Worm (Caenorhabditis elegans): Measurements from ENCODE around the gene Y116A8C.30.

Y116A8C.30 gene

DNA sequence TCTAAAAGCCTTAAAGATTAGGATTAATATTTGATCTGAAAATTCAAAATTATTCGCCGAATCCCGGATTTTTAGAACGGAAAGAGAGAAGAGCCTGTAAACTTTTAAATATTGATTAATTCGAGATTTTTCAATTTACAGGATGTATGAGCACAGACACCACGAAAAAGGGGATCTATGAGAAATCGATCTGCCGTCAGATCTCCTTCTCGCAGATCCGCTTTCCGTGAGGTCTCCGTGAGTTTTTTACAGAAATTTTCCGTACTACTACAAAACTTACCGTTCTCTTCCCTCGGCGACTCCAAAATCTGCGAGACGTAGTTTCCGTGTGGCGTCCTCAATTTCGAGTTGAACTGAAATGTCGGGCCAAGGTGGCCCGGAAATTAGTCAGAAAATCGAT is 4.7 kb upstream of the Y116A8C.30 start (continued):
- peak; percentile 46 for TF ChIP-seq ets-4 (tag; optimal IDR thresholded peaks at IDR 0.05)
- TF ChIP-seq ahr-1 (tag; optimal IDR thresholded peaks at IDR 0.05) = peak; percentile 57
- peak; percentile 18 for TF ChIP-seq F13H6.1 (tag; optimal IDR thresholded peaks at IDR 0.05)
- TF ChIP-seq che-1 (tag; optimal IDR thresholded peaks at IDR 0.05) = no peak
- no peak for TF ChIP-seq gmeb-2 (tag; optimal IDR thresholded peaks at IDR 0.05)
- no peak for TF ChIP-seq ceh-48 (tag; optimal IDR thresholded peaks at IDR 0.05)
- TF ChIP-seq nhr-232 (tag; optimal IDR thresholded peaks at IDR 0.05) = no peak
- no peak for TF ChIP-seq nhr-11 (tag; optimal IDR thresholded peaks at IDR 0.05)
- no peak for TF ChIP-seq ceh-24 (tag; optimal IDR thresholded peaks at IDR 0.05)
- peak; percentile 78 for TF ChIP-seq C08G9.2 (tag; optimal IDR thresholded peaks at IDR 0.05)
- TF ChIP-seq ceh-18 (tag; optimal IDR thresholded peaks at IDR 0.05) = no peak
- TF ChIP-seq ceh-19 (GFP tag; optimal IDR thresholded peaks at IDR 0.05) = no peak
- no peak for TF ChIP-seq unc-3 (GFP tag; conservative IDR thresholded peaks at IDR 0.05)
- TF ChIP-seq unc-3 (tag; optimal IDR thresholded peaks at IDR 0.05) = no peak
- no peak for TF ChIP-seq ceh-30 (tag; optimal IDR thresholded peaks at IDR 0.05)
- TF ChIP-seq ceh-2 (tag; optimal IDR thresholded peaks at IDR 0.05) = peak; percentile 71
- peak; percentile 80 for TF ChIP-seq zip-5 (tag; optimal IDR thresholded peaks at IDR 0.05)
- TF ChIP-seq hlh-8 (tag; optimal IDR thresholded peaks at IDR 0.05) = peak; percentile 56
- TF ChIP-seq rnt-1 (tag; optimal IDR thresholded peaks at IDR 0.05) = peak; percentile 54
- no peak for TF ChIP-seq hlh-13 (GFP tag; optimal IDR thresholded peaks at IDR 0.05)
- no peak for TF ChIP-seq hlh-30 (tag; optimal IDR thresholded peaks at IDR 0.05; ENCODE audit: insufficient read depth)
- no peak for TF ChIP-seq fkh-10 (GFP tag; optimal IDR thresholded peaks at IDR 0.05)
- no peak for TF ChIP-seq ceh-22 (tag; optimal IDR thresholded peaks at IDR 0.05)
- peak; percentile 28 for TF ChIP-seq lim-6 (tag; optimal IDR thresholded peaks at IDR 0.05)
- TF ChIP-seq pha-4 (tag; optimal IDR thresholded peaks at IDR 0.05) = no peak
- TF ChIP-seq pha-2 (tag; optimal IDR thresholded peaks at IDR 0.05) = no peak
- TF ChIP-seq eyg-1 (tag; optimal IDR thresholded peaks at IDR 0.05) = no peak
- TF ChIP-seq nfya-1 (tag; optimal IDR thresholded peaks at IDR 0.05) = no peak
- no peak for TF ChIP-seq K09A11.1 (tag; optimal IDR thresholded peaks at IDR 0.05; ENCODE audit: insufficient read depth)
- TF ChIP-seq sdc-2 (tag; optimal IDR thresholded peaks at IDR 0.05) = no peak

ce11 chrIV:17105578-17105977 is 2.1 kb upstream of the Y116A8C.30 start:
- TF ChIP-seq gmeb-2 (tag; optimal IDR thresholded peaks at IDR 0.05) = no peak
- no peak for TF ChIP-seq Y22D7AL.16 (tag; optimal IDR thresholded peaks at IDR 0.05)

ce11 chrIV:17104157-17104872 is 800 bp upstream of the Y116A8C.30 start:
- TF ChIP-seq ceh-24 (tag; optimal IDR thresholded peaks at IDR 0.05) (no peak), elt-4 (tag; optimal IDR thresholded peaks at IDR 0.05) (no peak), ceh-19 (GFP tag; optimal IDR thresholded peaks at IDR 0.05) (no peak), nfya-1 (tag; optimal IDR thresholded peaks at IDR 0.05) (peak; percentile 94), ceh-18 (tag; optimal IDR thresholded peaks at IDR 0.05) (no peak)

DNA sequence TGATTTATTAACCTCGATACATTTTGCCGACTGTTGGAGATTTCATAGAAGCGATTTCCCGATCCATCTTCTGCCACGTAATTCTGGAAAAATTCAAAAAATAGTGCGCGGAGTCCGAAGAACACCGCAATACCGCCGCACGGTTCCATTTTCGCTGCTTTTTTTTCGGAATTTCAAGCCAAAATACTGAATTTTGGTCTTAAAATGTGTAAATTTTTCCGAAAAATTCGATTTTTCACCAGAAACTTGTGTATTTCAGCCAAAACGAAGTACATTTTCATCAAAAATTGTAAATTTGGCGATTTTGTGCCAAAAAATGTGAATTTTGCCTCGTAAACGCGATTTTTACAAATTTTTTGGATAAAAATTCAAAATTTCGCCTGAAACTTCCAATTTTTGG is 399 bp downstream of the Y116A8C.30 start:
- TF ChIP-seq nhr-11 (tag; optimal IDR thresholded peaks at IDR 0.05) (no peak), tbx-2 (tag; optimal IDR thresholded peaks at IDR 0.05) (no peak), C38D4.7 (GFP tag; optimal IDR thresholded peaks at IDR 0.05) (no peak), che-1 (tag; optimal IDR thresholded peaks at IDR 0.05) (no peak), pax-1 (tag; optimal IDR thresholded peaks at IDR 0.05) (no peak), ceh-2 (tag; optimal IDR thresholded peaks at IDR 0.05) (no peak), syd-9 (tag; optimal IDR thresholded peaks at IDR 0.05) (no peak), K02D7.2 (tag; optimal IDR thresholded peaks at IDR 0.05) (no peak), ceh-45 (GFP tag; IDR thresholded peaks at IDR 0.05) (no peak), odd-2 (tag; optimal IDR thresholded peaks at IDR 0.05) (no peak), unc-3 (GFP tag; conservative IDR thresholded peaks at IDR 0.05) (no peak), unc-3 (tag; optimal IDR thresholded peaks at IDR 0.05) (no peak), unc-55 (GFP tag; optimal IDR thresholded peaks at IDR 0.05) (no peak), ceh-31 (tag; optimal IDR thresholded peaks at IDR 0.05) (no peak), ceh-22 (tag; optimal IDR thresholded peaks at IDR 0.05) (no peak), ceh-24 (tag; optimal IDR thresholded peaks at IDR 0.05) (no peak)

Measured in whole organism, late embryonic.